Worm (Caenorhabditis elegans) whole organism, late embryonic: ENCODE results near the gene sre-1.

ENCODE experiments used
- T23F11.4 ChIP-seq: fragments of 200-800 bp; sonication (Bioruptor generic); optimal IDR thresholded peaks from 2 replicates; lab custom pipeline; 2018; ENCODE audit warnings: mild to moderate bottlenecking, missing genetic modification characterization, missing compliant biosample characterization
- elt-2 ChIP-seq: sonication (generic microtip); optimal IDR thresholded peaks from 2 replicates; lab custom pipeline; 2016; ENCODE audit warnings: missing genetic modification reagents, missing genetic modification characterization, missing compliant biosample characterization
- eyg-1 ChIP-seq: sonication (generic microtip); optimal IDR thresholded peaks from 2 replicates; lab custom pipeline; 2016; ENCODE audit warnings: missing genotype, missing genetic modification characterization, missing compliant biosample characterization
- unc-42 ChIP-seq: sonication (generic microtip); optimal IDR thresholded peaks from 2 replicates; lab custom pipeline; 2016; ENCODE audit warnings: missing genotype, missing genetic modification characterization, missing compliant biosample characterization

sre-1 gene

DNA sequence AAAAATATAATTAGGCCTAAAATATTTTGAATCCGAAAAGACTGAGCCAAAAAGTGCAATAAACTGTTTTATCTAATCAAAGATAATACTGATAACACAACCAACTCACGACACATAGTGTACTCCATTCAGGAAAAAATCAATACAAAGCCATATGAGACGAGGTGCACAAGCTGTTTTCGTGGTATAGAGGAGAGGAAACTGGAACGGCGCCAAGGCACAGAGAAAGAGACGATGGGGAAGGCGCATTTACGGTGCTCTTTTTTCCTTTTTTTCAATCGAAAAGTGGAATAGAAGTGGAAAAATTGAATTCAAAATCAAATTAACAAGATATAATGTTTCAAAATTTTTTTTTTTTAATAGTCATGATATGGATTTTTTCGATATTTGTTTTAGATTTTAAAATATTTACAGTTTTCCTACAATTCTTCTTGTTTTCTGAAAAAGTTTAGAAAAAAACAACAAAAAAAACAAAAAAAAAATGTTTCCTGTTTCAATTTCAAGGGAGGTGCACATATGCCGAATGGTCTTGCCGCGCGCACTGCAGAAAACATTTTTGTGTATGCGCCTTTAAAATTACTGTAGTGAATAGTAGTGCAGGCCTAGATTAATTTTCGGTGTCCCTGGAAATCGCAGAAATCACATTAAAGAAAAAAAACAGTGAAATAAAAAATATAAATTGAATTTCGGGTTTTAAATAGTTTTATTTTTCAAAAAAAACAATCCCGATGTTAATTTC, 49.1 kb downstream of the sre-1 start, which contains the start of gene B0228.7:
B0228.7 (minus strand) TSS at position 627 of the 739 bp plus-strand sequence.
- TF ChIP-seq T23F11.4 (no peak), unc-42 (tag; lab: Kevin White, UChicago) (no peak), elt-2 (tag; lab: Kevin White, UChicago) (peak; percentile 48), eyg-1 (no peak)
- TF ChIP-seq, all 69 proteins: peak for 1
